Worm (Caenorhabditis elegans) whole organism, mixed stage, embryonic: ENCODE measurements around the gene B0496.11.

Experiments
- elt-3 ChIP-seq: fragments of 150-350 bp; optimal IDR thresholded peaks from 2 replicates; lab custom pipeline; 2014; ENCODE audit warnings: missing biosample characterization, missing genetic modification characterization
- nhr-28 ChIP-seq: fragments of 150-350 bp; optimal IDR thresholded peaks from 2 replicates; lab custom pipeline; 2014; ENCODE audit warnings: missing biosample characterization, missing genetic modification characterization
- snpc-4 ChIP-seq: fragments of 150-350 bp; optimal IDR thresholded peaks from 2 replicates; lab custom pipeline; 2014; ENCODE audit warnings: missing biosample characterization, missing genetic modification characterization

ce11 chrIV:7400502-7401118 lies 33.1 kb downstream of the B0496.11 start:
- TF ChIP-seq elt-3 (tag; lab: Kevin White, UChicago) = no peak
- no peak for TF ChIP-seq nhr-28 (tag; lab: Kevin White, UChicago)
- no peak for TF ChIP-seq snpc-4 (tag; lab: Kevin White, UChicago)
